Fruit fly (Drosophila melanogaster): ENCODE results near the gene His4r.

Gene His4r

dm6 chr3R:14652301-14652880, 26.8 kb downstream of the His4r start (continued):
- TF ChIP-seq CG17802 (tag; optimal IDR thresholded peaks at IDR 0.05) (no peak), fu2 (GFP tag; optimal IDR thresholded peaks at IDR 0.05) (no peak), mirr (GFP tag; optimal IDR thresholded peaks at IDR 0.05) (no peak), ab (GFP tag; optimal IDR thresholded peaks at IDR 0.05) (no peak), CG13894 (tag; optimal IDR thresholded peaks at IDR 0.05) (peak; percentile 6), bbx (GFP tag; IDR thresholded peaks at IDR 0.05; ENCODE audit: partially characterized antibody) (0 out of 2 replicates have a peak, but pooled peaks have one; percentile 24), CG1647 (GFP tag; optimal IDR thresholded peaks at IDR 0.05) (no peak), insv (GFP tag; optimal IDR thresholded peaks at IDR 0.05) (peak in 1 of 2 experiments; percentile 7), CG32767 (GFP tag; IDR thresholded peaks at IDR 0.05) (no peak), CG6683 (GFP tag; optimal IDR thresholded peaks at IDR 0.05) (no peak), CG6689 (GFP tag; IDR thresholded peaks at IDR 0.05) (no peak), Gsc (GFP tag; IDR thresholded peaks at IDR 0.05) (no peak)

dm6 chr3R:14653039-14653852, 27.7 kb downstream of the His4r start:
- TF ChIP-seq Six4 (GFP tag; optimal IDR thresholded peaks at IDR 0.05) (no peak), pum (GFP tag; optimal IDR thresholded peaks at IDR 0.05) (no peak), Meics (GFP tag; optimal IDR thresholded peaks at IDR 0.05) (no peak), vvl (GFP tag; IDR thresholded peaks at IDR 0.05) (no peak), ash1 (GFP tag; optimal IDR thresholded peaks at IDR 0.05) (no peak), fd96Cb (tag; optimal IDR thresholded peaks at IDR 0.05) (no peak), CG7786 (GFP tag; optimal IDR thresholded peaks at IDR 0.05) (no peak), lov (optimal IDR thresholded peaks at IDR 0.05) (no peak), lov (GFP tag; IDR thresholded peaks at IDR 0.05) (no peak), Max (GFP tag; optimal IDR thresholded peaks at IDR 0.05) (no peak), CG15601 (tag; optimal IDR thresholded peaks at IDR 0.05) (no peak), CG17912 (GFP tag; optimal IDR thresholded peaks at IDR 0.05) (no peak), CG12299 (tag; optimal IDR thresholded peaks at IDR 0.05) (no peak), bigmax (GFP tag; optimal IDR thresholded peaks at IDR 0.05) (no peak), sens (GFP tag) (peak; percentile 42), Bgb (GFP tag; IDR thresholded peaks at IDR 0.05; ENCODE audit: partially characterized antibody) (no peak), eve (GFP tag; optimal IDR thresholded peaks at IDR 0.05) (no peak), sob (GFP tag; IDR thresholded peaks at IDR 0.05) (0 out of 2 replicates have a peak, but pooled peaks have one; percentile 18), sug (tag; optimal IDR thresholded peaks at IDR 0.05) (no peak), otp (GFP tag; IDR thresholded peaks at IDR 0.05) (0 out of 3 replicates have a peak, but pooled peaks have one; percentile 18), nerfin-1 (tag; optimal IDR thresholded peaks at IDR 0.05) (no peak), CG18011 (GFP tag; optimal IDR thresholded peaks at IDR 0.05) (no peak), wor (GFP tag; IDR thresholded peaks at IDR 0.05) (no peak), CG3995 (GFP tag; optimal IDR thresholded peaks at IDR 0.05) (no peak), CG4328 (GFP tag; optimal IDR thresholded peaks at IDR 0.05) (no peak), hth (optimal IDR thresholded peaks at IDR 0.05) (no peak), crc (GFP tag; optimal IDR thresholded peaks at IDR 0.05) (no peak), al (GFP tag; IDR thresholded peaks at IDR 0.05) (no peak), CG3163 (GFP tag; optimal IDR thresholded peaks at IDR 0.05) (no peak), nom (GFP tag; optimal IDR thresholded peaks at IDR 0.05) (peak; percentile 41), Med (GFP tag) (peak; percentile 58), CG14050 (GFP tag; IDR thresholded peaks at IDR 0.05) (no peak), dan (GFP tag; IDR thresholded peaks at IDR 0.05) (no peak), E2f2 (GFP tag; IDR thresholded peaks at IDR 0.05) (0 out of 2 replicates have a peak, but pooled peaks have one; percentile 10), CG11695 (GFP tag; IDR thresholded peaks at IDR 0.05) (no peak), HHEX (GFP tag; optimal IDR thresholded peaks at IDR 0.05) (no peak), Spps (tag; optimal IDR thresholded peaks at IDR 0.05) (no peak)
